Fruit fly (Drosophila melanogaster): ENCODE data around the gene CG15385.

CG15385 gene

DNA sequence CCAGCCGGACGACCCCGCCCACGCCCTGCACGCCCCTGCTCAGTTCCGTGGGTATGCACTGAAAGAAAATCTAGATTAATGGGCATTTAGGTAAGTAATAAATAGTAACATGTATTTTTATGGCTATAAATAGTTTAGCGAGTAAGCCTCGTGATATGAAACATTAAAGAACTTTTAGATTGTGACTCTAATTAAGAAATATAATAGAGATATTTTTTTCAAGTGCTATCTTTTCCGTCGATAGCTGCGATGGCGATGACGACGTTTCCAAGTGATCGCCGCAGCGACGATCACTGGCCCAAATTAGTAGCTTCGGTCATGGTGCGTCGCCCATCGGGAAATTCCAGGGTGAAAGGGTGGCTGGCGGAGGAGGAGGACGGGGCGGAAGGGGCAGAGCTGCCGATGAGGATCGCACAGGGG, 32.2 kb downstream of the CG15385 start (continued):
- peak; percentile 18 for TF ChIP-seq Sry-β (GFP tag; optimal IDR thresholded peaks at IDR 0.05)
- TF ChIP-seq CG4360 (GFP tag; IDR thresholded peaks at IDR 0.05): peak; percentile 59
- TF ChIP-seq sd (tag; optimal IDR thresholded peaks at IDR 0.05): peak; percentile 54
- TF ChIP-seq ewg (GFP tag; optimal IDR thresholded peaks at IDR 0.05): peak; percentile 85
- TF ChIP-seq CG8290 (GFP tag; optimal IDR thresholded peaks at IDR 0.05): peak; percentile 73
- TF ChIP-seq CG8290 (tag; optimal IDR thresholded peaks at IDR 0.05): peak; percentile 26 to 81
- TF ChIP-seq HLH3B (GFP tag; IDR thresholded peaks at IDR 0.05): peak; percentile 94
- TF ChIP-seq D (optimal IDR thresholded peaks at IDR 0.05): no peak
- TF ChIP-seq D (GFP tag; optimal IDR thresholded peaks at IDR 0.05): peak; percentile 92
- peak; percentile 87 for TF ChIP-seq wor (GFP tag; IDR thresholded peaks at IDR 0.05)
- TF ChIP-seq Gsc (GFP tag; IDR thresholded peaks at IDR 0.05): no peak; the same call in 1 of the 2 replicates
- peak; percentile 73 for TF ChIP-seq CG12744 (GFP tag; optimal IDR thresholded peaks at IDR 0.05)
- TF ChIP-seq CG2678 (tag; optimal IDR thresholded peaks at IDR 0.05): peak; percentile 93
- TF ChIP-seq Chrac-16 (GFP tag; optimal IDR thresholded peaks at IDR 0.05): peak; percentile 83
- TF ChIP-seq CG5953 (GFP tag; IDR thresholded peaks at IDR 0.05): peak; percentile 87
- peak; percentile 83 for TF ChIP-seq Hr3 (GFP tag; optimal IDR thresholded peaks at IDR 0.05)
- TF ChIP-seq CG32772 (GFP tag; IDR thresholded peaks at IDR 0.05): peak; percentile 90
- peak; percentile 58 for TF ChIP-seq Bteb2 (GFP tag; optimal IDR thresholded peaks at IDR 0.05)
- no peak for TF ChIP-seq cad (GFP tag; optimal IDR thresholded peaks at IDR 0.05)
- peak; percentile 84 for TF ChIP-seq CG4404 (GFP tag; IDR thresholded peaks at IDR 0.05)
- no peak for TF ChIP-seq pfk (GFP tag; optimal IDR thresholded peaks at IDR 0.05)
- TF ChIP-seq Rfx (GFP tag; IDR thresholded peaks at IDR 0.05): peak; percentile 88
- TF ChIP-seq CG14965 (GFP tag; optimal IDR thresholded peaks at IDR 0.05; ENCODE audit: borderline replicate concordance): peak; percentile 21
- TF ChIP-seq CG8281 (tag; optimal IDR thresholded peaks at IDR 0.05): peak; percentile 72
- TF ChIP-seq onecut (GFP tag; IDR thresholded peaks at IDR 0.05): peak; percentile 83
- TF ChIP-seq CG18476 (GFP tag; optimal IDR thresholded peaks at IDR 0.05): peak; percentile 85
- peak; percentile 88 for TF ChIP-seq CG4424 (GFP tag; optimal IDR thresholded peaks at IDR 0.05)
- TF ChIP-seq CG3838 (GFP tag; optimal IDR thresholded peaks at IDR 0.05): peak; percentile 73
- peak; percentile 95 for TF ChIP-seq unpg (GFP tag; optimal IDR thresholded peaks at IDR 0.05)
- TF ChIP-seq CG17328 (GFP tag; IDR thresholded peaks at IDR 0.05): peak; percentile 93
- TF ChIP-seq Dad (GFP tag; optimal IDR thresholded peaks at IDR 0.05): peak; percentile 85
- TF ChIP-seq zfh1 (GFP tag; IDR thresholded peaks at IDR 0.05): peak; percentile 93
- peak; percentile 81 for TF ChIP-seq Camta (GFP tag; optimal IDR thresholded peaks at IDR 0.05)
- peak; percentile 70 for TF ChIP-seq CG31388 (GFP tag; optimal IDR thresholded peaks at IDR 0.05)
- TF ChIP-seq nmo (GFP tag; optimal IDR thresholded peaks at IDR 0.05): peak; percentile 94
- no peak for TF ChIP-seq luna (GFP tag; optimal IDR thresholded peaks at IDR 0.05)
- TF ChIP-seq zen2 (GFP tag; IDR thresholded peaks at IDR 0.05; ENCODE audit: partially characterized antibody): no peak
- peak; percentile 91 for TF ChIP-seq lmd (GFP tag; IDR thresholded peaks at IDR 0.05)
- peak; percentile 84 for TF ChIP-seq Dbx (GFP tag; IDR thresholded peaks at IDR 0.05)
- peak; percentile 74 for TF ChIP-seq CG17186 (GFP tag; optimal IDR thresholded peaks at IDR 0.05)
- TF ChIP-seq CG11723 (GFP tag; optimal IDR thresholded peaks at IDR 0.05): peak; percentile 85
- peak; percentile 82 for TF ChIP-seq E2f1 (GFP tag; IDR thresholded peaks at IDR 0.05)
- TF ChIP-seq sug (tag; optimal IDR thresholded peaks at IDR 0.05): peak; percentile 3
- TF ChIP-seq CG5245 (GFP tag; optimal IDR thresholded peaks at IDR 0.05): peak; percentile 85
- peak; percentile 85 for TF ChIP-seq CG14441 (GFP tag; IDR thresholded peaks at IDR 0.05)
- peak; percentile 94 for TF ChIP-seq oc (tag; optimal IDR thresholded peaks at IDR 0.05)
- TF ChIP-seq CG11504 (tag; optimal IDR thresholded peaks at IDR 0.05): peak; percentile 93
- no peak for TF ChIP-seq gfzf (GFP tag; optimal IDR thresholded peaks at IDR 0.05)
- peak; percentile 75 for TF ChIP-seq btn (GFP tag; optimal IDR thresholded peaks at IDR 0.05)
- no peak for TF ChIP-seq pita (GFP tag; optimal IDR thresholded peaks at IDR 0.05)
- TF ChIP-seq dmrt11E (tag; optimal IDR thresholded peaks at IDR 0.05): peak; percentile 93
- peak; percentile 92 for TF ChIP-seq CG13424 (tag; optimal IDR thresholded peaks at IDR 0.05)
